Worm (Caenorhabditis elegans): ENCODE results near the gene kin-29.
A peak's percentile ranks its signal among the peaks of the same experiment; 100 is the strongest.

kin-29 gene

ce11 chrX:2838619-2839018 lies 13.6 kb downstream of the kin-29 start:
- TF ChIP-seq ceh-9 (tag; optimal IDR thresholded peaks at IDR 0.05) (no peak), T23F11.4 (GFP tag; optimal IDR thresholded peaks at IDR 0.05) (no peak), fkh-10 (GFP tag; optimal IDR thresholded peaks at IDR 0.05) (no peak), pqm-1 (tag; optimal IDR thresholded peaks at IDR 0.05) (no peak), nfya-1 (tag; optimal IDR thresholded peaks at IDR 0.05) (no peak), dmd-4 (tag; optimal IDR thresholded peaks at IDR 0.05; ENCODE audit: borderline replicate concordance) (no peak), che-1 (tag; optimal IDR thresholded peaks at IDR 0.05) (no peak), ceh-22 (tag; optimal IDR thresholded peaks at IDR 0.05) (no peak), tbx-2 (tag; optimal IDR thresholded peaks at IDR 0.05) (no peak)

DNA sequence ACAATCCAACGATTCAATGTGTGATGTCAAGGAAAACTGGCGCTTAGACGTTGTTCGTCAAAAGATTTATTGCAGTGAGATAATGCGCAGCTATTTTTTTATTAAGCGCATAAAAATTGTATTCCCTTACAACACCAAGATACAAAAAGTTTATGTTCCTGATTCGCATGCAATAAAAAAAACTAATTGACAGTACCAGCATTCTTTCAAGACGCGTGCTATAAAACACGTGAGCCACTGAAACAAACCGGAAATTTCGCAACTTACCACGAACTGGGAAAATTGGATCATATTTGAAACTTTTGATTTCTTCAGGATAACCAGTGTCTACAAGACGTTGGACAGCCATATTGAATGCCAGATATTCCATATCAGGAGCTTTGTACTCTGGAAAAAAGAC lies 14.8 kb downstream of the kin-29 start:
- TF ChIP-seq pha-2 (tag; optimal IDR thresholded peaks at IDR 0.05) (no peak), ceh-34 (tag; optimal IDR thresholded peaks at IDR 0.05) (no peak), ceh-2 (tag; optimal IDR thresholded peaks at IDR 0.05) (no peak), rnt-1 (tag; optimal IDR thresholded peaks at IDR 0.05) (no peak), tbx-2 (tag; optimal IDR thresholded peaks at IDR 0.05) (no peak), pax-1 (tag; optimal IDR thresholded peaks at IDR 0.05) (no peak), fkh-10 (GFP tag; optimal IDR thresholded peaks at IDR 0.05) (no peak), K02D7.2 (tag; optimal IDR thresholded peaks at IDR 0.05) (no peak)

- TF ChIP-seq ceh-18 (tag; optimal IDR thresholded peaks at IDR 0.05) (no peak), elt-2 (tag; optimal IDR thresholded peaks at IDR 0.05) (peak; percentile 44)
Measured at ce11 chrX:2836770-2837169, 15.5 kb downstream of the kin-29 start.

- TF ChIP-seq syd-9 (tag; optimal IDR thresholded peaks at IDR 0.05) (no peak), pha-4 (tag; optimal IDR thresholded peaks at IDR 0.05) (no peak), Y22D7AL.16 (tag; optimal IDR thresholded peaks at IDR 0.05) (no peak)
Measured at ce11 chrX:2827702-2828182, 24.5 kb downstream of the kin-29 start, which contains the start of gene ssr-2. Gene ssr-2 (minus strand): TSS chrX:2827752.

DNA sequence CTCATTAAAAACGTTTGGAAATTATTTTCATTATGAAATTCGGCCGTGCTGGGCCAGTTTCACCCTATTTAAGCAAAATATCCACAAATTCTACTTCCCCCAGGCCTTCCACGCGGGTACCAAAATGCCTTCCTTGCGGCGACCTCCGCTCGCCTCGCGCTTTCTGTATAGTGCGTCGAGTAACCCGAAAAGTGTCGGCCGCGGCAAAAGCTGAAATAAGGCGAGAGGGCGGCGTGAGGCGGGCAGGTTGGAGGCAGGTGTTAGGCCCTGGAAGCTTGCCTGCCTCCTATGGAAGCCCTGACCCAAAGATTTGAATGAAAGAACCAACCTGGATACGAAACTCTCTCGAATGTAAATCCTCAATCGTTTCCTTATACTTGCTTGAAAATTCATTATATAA lies 25.9 kb downstream of the kin-29 start:
- TF ChIP-seq tbx-2 (tag; optimal IDR thresholded peaks at IDR 0.05) (no peak), ceh-18 (tag; optimal IDR thresholded peaks at IDR 0.05) (no peak), ref-2 (tag; optimal IDR thresholded peaks at IDR 0.05) (peak; percentile 6)

- TF ChIP-seq sox-4 (tag; optimal IDR thresholded peaks at IDR 0.05) (no peak), ceh-9 (tag; optimal IDR thresholded peaks at IDR 0.05) (no peak), lin-11 (tag; optimal IDR thresholded peaks at IDR 0.05) (no peak), tbx-7 (tag; optimal IDR thresholded peaks at IDR 0.05) (no peak), tbx-2 (tag; optimal IDR thresholded peaks at IDR 0.05) (no peak), dve-1 (tag; optimal IDR thresholded peaks at IDR 0.05) (no peak), hlh-15 (tag; optimal IDR thresholded peaks at IDR 0.05) (no peak), pqm-1 (tag; optimal IDR thresholded peaks at IDR 0.05) (no peak), dmd-4 (tag; optimal IDR thresholded peaks at IDR 0.05; ENCODE audit: borderline replicate concordance) (no peak), unc-3 (GFP tag; conservative IDR thresholded peaks at IDR 0.05) (no peak), unc-3 (tag; optimal IDR thresholded peaks at IDR 0.05) (no peak), Y22D7AL.16 (tag; optimal IDR thresholded peaks at IDR 0.05) (no peak), pros-1 (tag; optimal IDR thresholded peaks at IDR 0.05) (no peak), gmeb-2 (tag; optimal IDR thresholded peaks at IDR 0.05) (no peak), elt-2 (tag; optimal IDR thresholded peaks at IDR 0.05) (no peak), madf-2 (tag; optimal IDR thresholded peaks at IDR 0.05) (no peak)
Measured at ce11 chrX:2820148-2820547, 32.1 kb downstream of the kin-29 start, which contains the start of gene tsp-6. Gene tsp-6 (plus strand): TSS chrX:2820448.

ce11 chrX:2819747-2820146 lies 32.5 kb downstream of the kin-29 start:
- no peak for TF ChIP-seq unc-55 (GFP tag; optimal IDR thresholded peaks at IDR 0.05)
- TF ChIP-seq ceh-34 (tag; optimal IDR thresholded peaks at IDR 0.05): no peak
- no peak for TF ChIP-seq pag-3 (tag; optimal IDR thresholded peaks at IDR 0.05; ENCODE audit: borderline replicate concordance)
- TF ChIP-seq ama-1 (optimal IDR thresholded peaks at IDR 0.05): no peak
- no peak for TF ChIP-seq ceh-19 (GFP tag; optimal IDR thresholded peaks at IDR 0.05)
- TF ChIP-seq F13H6.1 (tag; optimal IDR thresholded peaks at IDR 0.05): no peak
- TF ChIP-seq ceh-24 (tag; optimal IDR thresholded peaks at IDR 0.05): no peak
- no peak for TF ChIP-seq ceh-22 (tag; optimal IDR thresholded peaks at IDR 0.05)
- TF ChIP-seq odd-2 (tag; optimal IDR thresholded peaks at IDR 0.05): no peak
- TF ChIP-seq nfya-1 (tag; optimal IDR thresholded peaks at IDR 0.05): no peak
- no peak for TF ChIP-seq tbx-7 (tag; optimal IDR thresholded peaks at IDR 0.05)
